Worm (Caenorhabditis elegans) whole organism, L4 larva: ENCODE data around the gene C27F2.10.
A peak's percentile ranks its signal among the peaks of the same experiment; 100 is the strongest.

Source experiments
- D1046.2 ChIP-seq: fragments of 200-800 bp; sonication (Bioruptor generic); IDR thresholded peaks from 2 replicates; pipeline ENCODE4 v1.3.6; 2022; ENCODE audit warnings: missing genetic modification characterization, missing compliant biosample characterization
- F44E2.7 ChIP-seq: fragments of 200-800 bp; sonication (Bioruptor generic); IDR thresholded peaks from 2 replicates; pipeline ENCODE4 v2.1.2; 2022; ENCODE audit warnings: missing genetic modification characterization, missing compliant biosample characterization
- F49E8.2 ChIP-seq: sonication (generic microtip); optimal IDR thresholded peaks from 2 replicates; lab custom pipeline; 2016; ENCODE audit warnings: missing compliant biosample characterization, mild to moderate bottlenecking, missing genetic modification characterization, borderline replicate concordance
- R02D3.7 ChIP-seq: fragments of 150-350 bp; sonication (generic microtip); optimal IDR thresholded peaks from 3 replicates; lab custom pipeline; 2014; ENCODE audit warnings: missing biosample characterization, missing genetic modification characterization
- Y48G9A.11 ChIP-seq: fragments of 200-800 bp; sonication (Bioruptor generic); IDR thresholded peaks from 2 replicates; pipeline ENCODE4 v1.3.6; 2022; ENCODE audit warnings: missing genetic modification reagents, missing genetic modification characterization, missing compliant biosample characterization
- aha-1 ChIP-seq: fragments of 150-350 bp; peaks from one replicate; lab custom pipeline; 2014; ENCODE audit warnings: missing biosample characterization, missing genetic modification characterization
- aly-2 ChIP-seq: sonication (generic microtip); optimal IDR thresholded peaks from 2 replicates; lab custom pipeline; 2018; ENCODE audit warnings: missing biosample characterization, missing genetic modification characterization
- ama-1 ChIP-seq: fragments of 150-350 bp; optimal IDR thresholded peaks from 2 replicates; lab custom pipeline; 2014; ENCODE audit warnings: inconsistent platforms, mixed read lengths
- ceh-20 ChIP-seq: fragments of 200-800 bp; sonication (Bioruptor generic); IDR thresholded peaks from 2 replicates; pipeline ENCODE4 v1.3.6; 2022; ENCODE audit warnings: missing genetic modification reagents, missing genetic modification characterization, missing compliant biosample characterization
- ceh-28 ChIP-seq: fragments of 150-350 bp; optimal IDR thresholded peaks from 2 replicates; lab custom pipeline; 2014; ENCODE audit warnings: missing biosample characterization, missing genetic modification reagents, missing genetic modification characterization
- ceh-62 ChIP-seq: sonication (generic microtip); optimal IDR thresholded peaks from 2 replicates; lab custom pipeline; 2017; ENCODE audit warnings: missing biosample characterization, missing genetic modification characterization
- ctbp-1 ChIP-seq: fragments of 200-800 bp; sonication (Bioruptor generic); IDR thresholded peaks from 2 replicates; pipeline ENCODE4 v1.3.6; 2022; ENCODE audit warnings: missing genetic modification reagents, missing genetic modification characterization, missing compliant biosample characterization
- daf-16 ChIP-seq, 3 experiments: sonication (generic microtip); optimal IDR thresholded peaks; 2 replicates each; lab custom pipeline; 2016 to 2017; ENCODE audit warnings: missing genetic modification characterization in 3 of 3, missing genetic modification reagents in 3 of 3, mild to moderate bottlenecking in 2 of 3, missing compliant biosample characterization in 2 of 3, missing biosample characterization in 1 of 3, moderate library complexity in 1 of 3
- daf-8 ChIP-seq: fragments of 200-800 bp; sonication (Bioruptor generic); IDR thresholded peaks from 2 replicates; pipeline ENCODE4 v1.3.6; 2022; ENCODE audit warnings: missing genetic modification characterization, missing compliant biosample characterization
- dmd-6 ChIP-seq: fragments of 200-800 bp; sonication (Bioruptor generic); IDR thresholded peaks from 2 replicates; pipeline ENCODE4 v1.3.6; 2022; ENCODE audit warnings: missing genetic modification reagents, missing genetic modification characterization, missing compliant biosample characterization
- dmd-8 ChIP-seq: fragments of 200-800 bp; sonication (Bioruptor generic); IDR thresholded peaks from 2 replicates; pipeline ENCODE4 v1.3.6; 2022; ENCODE audit warnings: missing genetic modification characterization, missing compliant biosample characterization
- duxl-1 ChIP-seq: sonication (generic microtip); optimal IDR thresholded peaks from 2 replicates; lab custom pipeline; 2016; ENCODE audit warnings: mild to moderate bottlenecking, missing genetic modification characterization, moderate library complexity, missing compliant biosample characterization; ENCODE audit not compliant: poor library complexity
- dve-1 ChIP-seq: sonication (generic microtip); optimal IDR thresholded peaks from 2 replicates; lab custom pipeline; 2017; ENCODE audit warnings: antibody characterized with exemption, mild to moderate bottlenecking, missing genetic modification characterization, missing compliant biosample characterization; ENCODE audit not compliant: insufficient read depth
- hlh-11 ChIP-seq: fragments of 200-800 bp; sonication (Bioruptor generic); optimal IDR thresholded peaks from 2 replicates; lab custom pipeline; 2018; ENCODE audit warnings: mild to moderate bottlenecking, missing genetic modification characterization, missing compliant biosample characterization
- jun-1 ChIP-seq: fragments of 150-350 bp; optimal IDR thresholded peaks from 2 replicates; lab custom pipeline; 2014; ENCODE audit warnings: missing biosample characterization, missing genetic modification reagents, missing genetic modification characterization
- lin-15B ChIP-seq: fragments of 150-350 bp; sonication (generic microtip); optimal IDR thresholded peaks from 3 replicates; lab custom pipeline; 2014; ENCODE audit warnings: missing biosample characterization, missing genetic modification characterization
- lin-29 ChIP-seq: fragments of 200-800 bp; sonication (Bioruptor generic); IDR thresholded peaks from 2 replicates; pipeline ENCODE4 v1.3.6; 2022; ENCODE audit warnings: missing genetic modification reagents, missing genetic modification characterization, missing compliant biosample characterization
- lin-38 ChIP-seq: fragments of 200-800 bp; sonication (Bioruptor generic); IDR thresholded peaks from 2 replicates; pipeline ENCODE4 v1.3.6; 2022; ENCODE audit warnings: missing genetic modification reagents, missing genetic modification characterization, missing compliant biosample characterization
- madf-9 ChIP-seq: fragments of 200-800 bp; sonication (Bioruptor generic); conservative IDR thresholded peaks from 2 replicates; pipeline ENCODE4 v1.3.6; 2022; ENCODE audit warnings: missing genetic modification reagents, missing genetic modification characterization, missing compliant biosample characterization
- mdl-1 ChIP-seq, 2 experiments: fragments of 150-350 bp in 1 of 2; sonication (generic microtip) in 1 of 2; optimal IDR thresholded peaks; 2 replicates each; lab custom pipeline; 2014 to 2017; ENCODE audit warnings: missing biosample characterization in 2 of 2, missing genetic modification characterization in 2 of 2
- mes-2 ChIP-seq: sonication (generic microtip); optimal IDR thresholded peaks from 2 replicates; lab custom pipeline; 2016; ENCODE audit warnings: missing genotype, mild to moderate bottlenecking, missing genetic modification characterization, missing compliant biosample characterization; ENCODE audit not compliant: poor library complexity, severe bottlenecking
- nhr-25 ChIP-seq: sonication (generic microtip); optimal IDR thresholded peaks from 2 replicates; lab custom pipeline; 2017; ENCODE audit warnings: missing genetic modification characterization, mild to moderate bottlenecking, missing compliant biosample characterization, antibody characterized with exemption, moderate library complexity, borderline replicate concordance; ENCODE audit not compliant: insufficient read depth
- nhr-41 ChIP-seq: fragments of 200-800 bp; sonication (Bioruptor generic); IDR thresholded peaks from 2 replicates; pipeline ENCODE4 v1.3.6; 2022; ENCODE audit warnings: missing genetic modification reagents, missing genetic modification characterization, missing compliant biosample characterization
- nhr-77 ChIP-seq: fragments of 150-350 bp; optimal IDR thresholded peaks from 2 replicates; lab custom pipeline; 2014; ENCODE audit warnings: missing biosample characterization, missing genetic modification characterization
- pqm-1 ChIP-seq: sonication (generic microtip); optimal IDR thresholded peaks from 2 replicates; lab custom pipeline; 2017; ENCODE audit warnings: missing biosample characterization, missing genetic modification characterization
- sdz-12 ChIP-seq: fragments of 200-800 bp; sonication (Bioruptor generic); optimal IDR thresholded peaks from 2 replicates; lab custom pipeline; 2018; ENCODE audit warnings: mild to moderate bottlenecking, missing genetic modification characterization, missing compliant biosample characterization
- skn-1 ChIP-seq: fragments of 150-350 bp; optimal IDR thresholded peaks from 2 replicates; lab custom pipeline; 2014; ENCODE audit warnings: missing biosample characterization, missing genetic modification characterization
- snpc-4 ChIP-seq: fragments of 150-350 bp; optimal IDR thresholded peaks from 2 replicates; lab custom pipeline; 2014; ENCODE audit warnings: missing biosample characterization, missing genetic modification characterization
- unc-62 ChIP-seq, 3 experiments: fragments of 150-350 bp in 1 of 3; sonication (generic microtip); optimal IDR thresholded peaks in 2 of 3; peaks in 1 of 3; 1 replicate in 1 of 3; 2 replicates in 2 of 3; lab custom pipeline; 2014 to 2017; ENCODE audit warnings: missing biosample characterization in 3 of 3, missing genetic modification characterization in 3 of 3, missing genetic modification reagents in 3 of 3, missing genotype in 1 of 3
- vab-7 ChIP-seq: fragments of 200-800 bp; sonication (Bioruptor generic); IDR thresholded peaks from 2 replicates; pipeline ENCODE4 v1.3.6; 2022; ENCODE audit warnings: missing genetic modification reagents, missing genetic modification characterization, missing compliant biosample characterization
- zfp-2 ChIP-seq: sonication (generic microtip); optimal IDR thresholded peaks from 2 replicates; lab custom pipeline; 2016; ENCODE audit warnings: mild to moderate bottlenecking, missing genetic modification characterization, missing compliant biosample characterization

C27F2.10 gene

DNA sequence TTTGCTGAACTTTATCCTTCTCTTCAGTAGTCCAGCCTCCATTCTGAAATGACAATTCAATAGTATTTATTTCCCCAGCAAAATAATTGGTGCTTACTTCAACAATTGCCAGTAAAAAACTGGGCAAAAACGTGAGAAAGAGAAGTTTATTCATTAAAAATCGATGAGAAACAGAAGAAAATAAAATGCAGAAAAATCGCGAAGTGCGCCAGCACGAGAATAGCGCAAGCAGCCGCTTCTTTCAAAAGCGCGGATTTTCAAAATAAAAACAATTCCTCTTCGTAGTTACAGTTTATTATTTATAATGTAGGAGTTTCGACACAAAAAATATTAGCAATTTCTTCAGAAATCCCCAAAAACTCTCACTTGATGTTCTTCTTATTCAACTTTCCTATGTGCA is 23.8 kb downstream of the C27F2.10 start, which contains the start of gene C27F2.9 (continued):
- no peak for TF ChIP-seq snpc-4 (tag; lab: Kevin White, UChicago)
- peak; percentile 67 for TF ChIP-seq dmd-6

DNA sequence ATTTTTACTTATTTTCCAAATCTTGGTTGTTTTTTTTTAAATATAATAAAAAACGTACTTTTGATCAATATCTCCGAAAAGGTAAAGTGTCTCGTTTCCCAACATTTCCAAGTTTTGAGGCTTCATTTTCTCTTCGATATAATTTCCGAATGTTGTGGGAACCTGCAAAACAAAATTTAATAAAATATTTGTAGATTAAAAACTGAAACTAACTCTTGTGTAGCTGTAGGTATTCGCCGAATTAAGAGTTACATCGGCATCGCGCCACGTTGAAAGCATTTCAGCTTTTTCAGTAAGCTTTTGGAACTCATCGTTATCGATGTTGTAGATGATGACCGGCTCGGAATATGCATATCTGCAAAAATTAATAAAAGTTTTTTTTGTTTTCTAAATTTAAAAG is 24.3 kb downstream of the C27F2.10 start, which contains the start of gene vps-22:
TSS of gene vps-22 (minus strand) at position 101 of the 400 bp plus-strand sequence.
- TF ChIP-seq vab-7 (GFP tag; lab: Robert Waterston, UW) (no peak), nhr-25 (tag; lab: Kevin White, UChicago) (no peak), sdz-12 (no peak), daf-16 (GFP tag; optimal IDR thresholded peaks at IDR 0.05; lab: Kevin White, UChicago) (no peak), daf-16 (tag; optimal IDR thresholded peaks at IDR 0.05; lab: Kevin White, UChicago) (no peak), nhr-77 (tag; lab: Kevin White, UChicago) (no peak), zfp-2 (tag; lab: Kevin White, UChicago) (no peak), F44E2.7 (GFP tag; lab: Robert Waterston, UW) (no peak), ctbp-1 (GFP tag; lab: Robert Waterston, UW) (no peak), D1046.2 (GFP tag; lab: Robert Waterston, UW) (no peak), lin-15B (tag; lab: Kevin White, UChicago) (no peak), nhr-41 (no peak), madf-9 (GFP tag; lab: Robert Waterston, UW) (no peak), ceh-62 (no peak), mes-2 (tag; lab: Kevin White, UChicago) (no peak), F49E8.2 (tag; lab: Kevin White, UChicago) (no peak), dve-1 (tag; lab: Kevin White, UChicago) (no peak), R02D3.7 (no peak)

DNA sequence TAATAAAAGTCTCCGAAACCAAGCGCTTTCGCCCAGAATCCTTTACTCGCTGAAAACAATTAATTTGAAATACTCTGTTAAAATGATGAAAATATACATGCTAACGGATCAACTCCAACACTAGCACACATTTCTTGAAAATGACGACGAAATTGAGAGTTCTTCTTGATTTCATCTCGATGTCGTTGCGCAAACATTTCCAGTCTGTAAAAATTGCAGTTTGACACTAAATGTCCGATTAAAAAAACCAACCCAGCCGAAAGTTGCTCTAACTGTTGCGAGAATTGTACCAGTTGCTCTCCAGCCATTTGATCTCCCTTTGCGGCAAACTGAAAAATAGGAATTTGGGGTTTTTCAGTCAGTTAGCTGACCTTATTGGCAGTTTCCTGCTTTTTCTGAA is 25.4 kb downstream of the C27F2.10 start:
- TF ChIP-seq ama-1 (lab: Kevin White, UChicago): peak; percentile 18
- TF ChIP-seq aly-2 (tag; lab: Kevin White, UChicago): no peak
- TF ChIP-seq dmd-8 (GFP tag; lab: Robert Waterston, UW): 0 out of 2 replicates have a peak, but pooled peaks have one; percentile 16
- peak in 1 of 2 experiments; percentile 98 for TF ChIP-seq unc-62 (GFP tag; optimal IDR thresholded peaks at IDR 0.05 in 1 of 2; lab: Kevin White, UChicago)
- TF ChIP-seq unc-62 (tag; optimal IDR thresholded peaks at IDR 0.05; lab: Kevin White, UChicago): no peak
- peak; percentile 0 for TF ChIP-seq duxl-1 (tag; lab: Kevin White, UChicago)
- peak; percentile 58 for TF ChIP-seq aha-1
- no peak for TF ChIP-seq hlh-11 (tag; lab: Kevin White, UChicago)
- 0 out of 2 replicates have a peak, but pooled peaks have one; percentile 18 for TF ChIP-seq Y48G9A.11 (GFP tag; lab: Robert Waterston, UW)
- TF ChIP-seq ceh-20 (GFP tag; lab: Robert Waterston, UW): no peak
- TF ChIP-seq, all 104 proteins: peak for 6

DNA sequence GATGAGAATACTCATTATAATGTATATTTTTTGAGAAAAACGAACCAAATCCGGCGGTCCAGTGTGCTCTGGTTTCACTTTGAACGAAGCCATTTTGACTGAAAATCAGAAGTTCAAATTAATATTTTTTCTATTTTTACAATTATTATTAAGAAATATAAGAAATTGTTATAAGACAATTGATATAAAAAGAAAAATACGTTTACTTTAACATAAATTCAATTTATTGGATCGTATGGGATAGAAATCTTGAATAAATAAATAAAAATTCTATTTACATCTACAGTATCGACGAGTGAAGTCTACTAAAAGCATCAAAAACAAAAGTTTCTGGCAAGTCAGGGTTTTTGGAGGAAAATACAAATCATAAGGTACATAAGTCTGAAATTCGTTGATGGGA is 26.5 kb downstream of the C27F2.10 start, which contains the start of gene C27F2.4:
TSS of gene C27F2.4 (minus strand) at position 101 of the 400 bp plus-strand sequence.
- TF ChIP-seq ceh-28 (no peak), ama-1 (lab: Kevin White, UChicago) (no peak), skn-1 (tag; lab: Kevin White, UChicago) (no peak), mdl-1 (tag; optimal IDR thresholded peaks at IDR 0.05; lab: Kevin White, UChicago) (no peak), lin-38 (GFP tag; lab: Robert Waterston, UW) (no peak), jun-1 (tag; lab: Kevin White, UChicago) (no peak), pqm-1 (tag; lab: Kevin White, UChicago) (no peak), lin-29 (GFP tag; lab: Robert Waterston, UW) (no peak), daf-8 (GFP tag; lab: Robert Waterston, UW) (no peak)
